Fruit fly (Drosophila melanogaster) Kc167 (cell line): ENCODE measurements around the gene RhoGEF64C.

ENCODE experiments used
- Myc ChIP-seq: fragments of >200 bp; optimal IDR thresholded peaks from 2 replicates; lab custom pipeline; 2017; ENCODE audit warnings: missing external identifiers
- Sin3A ChIP-seq: fragments of >200 bp; optimal IDR thresholded peaks from 2 replicates; lab custom pipeline; 2018; ENCODE audit warnings: missing external identifiers
- h ChIP-seq: fragments of >200 bp; optimal IDR thresholded peaks from 3 replicates; lab custom pipeline; 2018; ENCODE audit warnings: missing external identifiers
- insv ChIP-seq: fragments of >200 bp; optimal IDR thresholded peaks from 3 replicates; lab custom pipeline; 2018; ENCODE audit warnings: missing external identifiers
- psq ChIP-seq: fragments of >200 bp; optimal IDR thresholded peaks from 2 replicates; lab custom pipeline; 2017; ENCODE audit warnings: missing external identifiers
- ttk ChIP-seq: sonication (Bioruptor generic); optimal IDR thresholded peaks from 2 replicates; lab custom pipeline; 2017; ENCODE audit warnings: missing external identifiers

The RhoGEF64C gene

dm6 chr3L:4835005-4835404 is 142.4 kb downstream of the RhoGEF64C start:
- TF ChIP-seq h (lab: Kevin White, UChicago) (no peak), ttk (lab: Kevin White, UChicago) (no peak), Sin3A (no peak), insv (lab: Kevin White, UChicago) (no peak), Myc (lab: Kevin White, UChicago) (no peak), psq (lab: Kevin White, UChicago) (no peak)

- TF ChIP-seq ttk (lab: Kevin White, UChicago) (no peak), Myc (lab: Kevin White, UChicago) (no peak), h (lab: Kevin White, UChicago) (no peak), psq (lab: Kevin White, UChicago) (no peak), Sin3A (no peak), insv (lab: Kevin White, UChicago) (no peak)
Observed at dm6 chr3L:4836353-4836752, 143.8 kb downstream of the RhoGEF64C start.

- TF ChIP-seq Myc (lab: Kevin White, UChicago) = no peak
- no peak for TF ChIP-seq ttk (lab: Kevin White, UChicago)
- TF ChIP-seq h (lab: Kevin White, UChicago) = no peak
- TF ChIP-seq insv (lab: Kevin White, UChicago) = no peak
- no peak for TF ChIP-seq Sin3A
Observed at dm6 chr3L:4840039-4840939, 147.7 kb downstream of the RhoGEF64C start, which contains the start of gene CG13707. Gene CG13707, minus strand, starts transcription at chr3L:4840108.

- TF ChIP-seq insv (lab: Kevin White, UChicago) (no peak), Myc (lab: Kevin White, UChicago) (no peak), h (lab: Kevin White, UChicago) (no peak), psq (lab: Kevin White, UChicago) (no peak), ttk (lab: Kevin White, UChicago) (no peak), Sin3A (no peak)
Observed at dm6 chr3L:4842710-4843109, 150.1 kb downstream of the RhoGEF64C start.

dm6 chr3L:4843428-4843827 is 150.8 kb downstream of the RhoGEF64C start:
- TF ChIP-seq insv (lab: Kevin White, UChicago) (no peak), ttk (lab: Kevin White, UChicago) (no peak), Sin3A (no peak)

dm6 chr3L:4844792-4845191 is 152.2 kb downstream of the RhoGEF64C start:
- no peak for TF ChIP-seq Myc (lab: Kevin White, UChicago)
- no peak for TF ChIP-seq ttk (lab: Kevin White, UChicago)
- TF ChIP-seq Sin3A = no peak
- TF ChIP-seq insv (lab: Kevin White, UChicago) = no peak
- TF ChIP-seq psq (lab: Kevin White, UChicago) = no peak
